Worm (Caenorhabditis elegans) whole organism, young adult: ENCODE measurements around the gene mat-3.

Experiments used
- B0019.2 ChIP-seq: fragments of 200-800 bp; sonication (Bioruptor generic); conservative IDR thresholded peaks from 2 replicates; pipeline ENCODE4 v1.3.6; 2022; ENCODE audit warnings: missing genetic modification reagents, missing genetic modification characterization, missing compliant biosample characterization
- C17E4.6 ChIP-seq: fragments of 200-800 bp; sonication (Bioruptor generic); IDR thresholded peaks from 2 replicates; pipeline ENCODE4 v1.3.6; 2022; ENCODE audit warnings: missing genetic modification reagents, missing genetic modification characterization, missing compliant biosample characterization
- D2030.7 ChIP-seq: fragments of 200-800 bp; sonication (Bioruptor generic); IDR thresholded peaks from 2 replicates; pipeline ENCODE4 v1.3.6; 2022; ENCODE audit warnings: missing genetic modification reagents, missing genetic modification characterization, missing compliant biosample characterization
- F39B2.1 ChIP-seq: fragments of 200-800 bp; sonication (Bioruptor generic); IDR thresholded peaks from 2 replicates; pipeline ENCODE4 v1.3.6; 2022; ENCODE audit warnings: missing genetic modification reagents, missing genetic modification characterization, missing compliant biosample characterization
- F49E8.2 ChIP-seq: sonication (generic microtip); optimal IDR thresholded peaks from 3 replicates; lab custom pipeline; 2017; ENCODE audit warnings: missing genetic modification characterization, mild to moderate bottlenecking, missing compliant biosample characterization, antibody characterized with exemption, moderate library complexity; ENCODE audit not compliant: insufficient read depth
- F52B5.7 ChIP-seq: sonication (generic microtip); optimal IDR thresholded peaks from 2 replicates; lab custom pipeline; 2016; ENCODE audit warnings: mild to moderate bottlenecking, missing genetic modification characterization, missing compliant biosample characterization
- F55B11.4 ChIP-seq: sonication (generic microtip); optimal IDR thresholded peaks from 2 replicates; lab custom pipeline; 2016; ENCODE audit warnings: missing compliant biosample characterization, missing genetic modification characterization, borderline replicate concordance; ENCODE audit not compliant: insufficient read depth
- F57A8.1 ChIP-seq: fragments of 200-800 bp; sonication (Bioruptor generic); optimal IDR thresholded peaks from 2 replicates; lab custom pipeline; 2018; ENCODE audit warnings: mild to moderate bottlenecking, missing genetic modification characterization, moderate library complexity, missing compliant biosample characterization
- F57C9.4 ChIP-seq: sonication (generic microtip); optimal IDR thresholded peaks from 2 replicates; lab custom pipeline; 2017; ENCODE audit warnings: mild to moderate bottlenecking, missing genetic modification characterization, missing compliant biosample characterization
- Y67H2A.10 ChIP-seq: fragments of 200-800 bp; sonication (Bioruptor generic); conservative IDR thresholded peaks from 2 replicates; pipeline ENCODE4 v1.3.6; 2022; ENCODE audit warnings: missing genetic modification reagents, missing genetic modification characterization, missing compliant biosample characterization
- atf-7 ChIP-seq: sonication (generic microtip); optimal IDR thresholded peaks from 2 replicates; lab custom pipeline; 2017; ENCODE audit warnings: mild to moderate bottlenecking, missing genetic modification characterization, missing compliant biosample characterization
- athp-1 ChIP-seq: sonication (generic microtip); optimal IDR thresholded peaks from 2 replicates; lab custom pipeline; 2017; ENCODE audit warnings: mild to moderate bottlenecking, missing genetic modification characterization, missing compliant biosample characterization
- attf-3 ChIP-seq: fragments of 200-800 bp; sonication (Bioruptor generic); conservative IDR thresholded peaks from 2 replicates; pipeline ENCODE4 v1.3.6; 2022; ENCODE audit warnings: missing genetic modification reagents, missing genetic modification characterization, missing compliant biosample characterization
- ccch-3 ChIP-seq: fragments of 200-800 bp; sonication (Bioruptor generic); optimal IDR thresholded peaks from 2 replicates; lab custom pipeline; 2018; ENCODE audit warnings: mild to moderate bottlenecking, missing genetic modification characterization, missing compliant biosample characterization
- cebp-2 ChIP-seq: fragments of 200-800 bp; sonication (Bioruptor generic); IDR thresholded peaks from 2 replicates; pipeline ENCODE4 v1.3.6; 2022; ENCODE audit warnings: missing genetic modification characterization, missing compliant biosample characterization
- ceh-27 ChIP-seq: fragments of 200-800 bp; sonication (Bioruptor generic); optimal IDR thresholded peaks from 2 replicates; lab custom pipeline; 2018; ENCODE audit warnings: mild to moderate bottlenecking, missing genetic modification characterization, moderate library complexity, missing compliant biosample characterization
- ceh-40 ChIP-seq: fragments of 200-800 bp; sonication (Bioruptor generic); IDR thresholded peaks from 2 replicates; pipeline ENCODE4 v1.3.6; 2022; ENCODE audit warnings: missing genetic modification characterization, missing compliant biosample characterization
- ceh-58 ChIP-seq: fragments of 200-800 bp; sonication (Bioruptor generic); IDR thresholded peaks from 2 replicates; pipeline ENCODE4 v1.3.6; 2022; ENCODE audit warnings: missing genetic modification characterization, missing compliant biosample characterization
- chd-7 ChIP-seq: sonication (generic microtip); optimal IDR thresholded peaks from 2 replicates; lab custom pipeline; 2016; ENCODE audit warnings: mild to moderate bottlenecking, missing genetic modification characterization, moderate library complexity, missing compliant biosample characterization
- dox-1 ChIP-seq: fragments of 200-800 bp; sonication (Bioruptor generic); IDR thresholded peaks from 2 replicates; pipeline ENCODE4 v1.3.6; 2022; ENCODE audit warnings: missing genetic modification reagents, missing genetic modification characterization, missing compliant biosample characterization
- egl-18 ChIP-seq: fragments of 200-800 bp; sonication (Bioruptor generic); IDR thresholded peaks from 2 replicates; pipeline ENCODE4 v1.3.6; 2022; ENCODE audit warnings: missing genetic modification reagents, missing genetic modification characterization, missing compliant biosample characterization
- egrh-3 ChIP-seq: fragments of 200-800 bp; sonication (Bioruptor generic); IDR thresholded peaks from 2 replicates; pipeline ENCODE4 v1.3.6; 2022; ENCODE audit warnings: missing genetic modification reagents, missing genetic modification characterization, missing compliant biosample characterization
- gei-17 ChIP-seq: fragments of 200-800 bp; sonication (Bioruptor generic); optimal IDR thresholded peaks from 2 replicates; lab custom pipeline; 2018; ENCODE audit warnings: mild to moderate bottlenecking, missing genetic modification characterization, missing compliant biosample characterization
- him-1 ChIP-seq: sonication (generic microtip); optimal IDR thresholded peaks from 2 replicates; lab custom pipeline; 2016; ENCODE audit warnings: missing genotype, missing genetic modification reagents, missing genetic modification characterization, missing compliant biosample characterization
- hlh-12 ChIP-seq: sonication (generic microtip); optimal IDR thresholded peaks from 2 replicates; lab custom pipeline; 2016; ENCODE audit warnings: missing genetic modification characterization, missing compliant biosample characterization
- hlh-26 ChIP-seq: fragments of 200-800 bp; sonication (Bioruptor generic); conservative IDR thresholded peaks from 2 replicates; pipeline ENCODE4 v1.3.6; 2022; ENCODE audit warnings: missing genetic modification reagents, missing genetic modification characterization, missing compliant biosample characterization
- hmg-1.2 ChIP-seq: fragments of 200-800 bp; sonication (Bioruptor generic); IDR thresholded peaks from 2 replicates; pipeline ENCODE4 v1.3.6; 2022; ENCODE audit warnings: missing genetic modification reagents, missing genetic modification characterization, missing compliant biosample characterization
- hmg-20 ChIP-seq: fragments of 200-800 bp; sonication (Bioruptor generic); IDR thresholded peaks from 2 replicates; pipeline ENCODE4 v1.3.6; 2022; ENCODE audit warnings: missing genetic modification reagents, missing genetic modification characterization, missing compliant biosample characterization
- hsf-1 ChIP-seq: fragments of 200-800 bp; sonication (Bioruptor generic); IDR thresholded peaks from 2 replicates; pipeline ENCODE4 v1.3.6; 2022; ENCODE audit warnings: missing genetic modification reagents, missing genetic modification characterization, missing compliant biosample characterization
- lag-1 ChIP-seq: fragments of 200-800 bp; sonication (Bioruptor generic); IDR thresholded peaks from 2 replicates; pipeline ENCODE4 v1.3.6; 2022; ENCODE audit warnings: missing genetic modification reagents, missing genetic modification characterization, missing compliant biosample characterization
- lin-40 ChIP-seq: sonication (generic microtip); optimal IDR thresholded peaks from 2 replicates; lab custom pipeline; 2016; ENCODE audit warnings: missing genetic modification characterization, mild to moderate bottlenecking, missing compliant biosample characterization, missing genotype, missing genetic modification reagents
- lin-54 ChIP-seq: fragments of 200-800 bp; sonication (Bioruptor generic); optimal IDR thresholded peaks from 2 replicates; lab custom pipeline; 2018; ENCODE audit warnings: mild to moderate bottlenecking, missing genetic modification characterization, missing compliant biosample characterization
- lir-1 ChIP-seq: fragments of 200-800 bp; sonication (Bioruptor generic); conservative IDR thresholded peaks from 2 replicates; pipeline ENCODE4 v1.3.6; 2022; ENCODE audit warnings: missing genetic modification reagents, missing genetic modification characterization, missing compliant biosample characterization
- lsl-1 ChIP-seq: fragments of 200-800 bp; sonication (Bioruptor generic); optimal IDR thresholded peaks from 2 replicates; lab custom pipeline; 2018; ENCODE audit warnings: mild to moderate bottlenecking, missing genetic modification characterization, moderate library complexity, missing compliant biosample characterization
- mes-4 ChIP-seq: sonication (generic microtip); optimal IDR thresholded peaks from 2 replicates; lab custom pipeline; 2016; ENCODE audit warnings: missing genotype, missing genetic modification characterization, missing compliant biosample characterization
- nhr-120 ChIP-seq: fragments of 200-800 bp; sonication (Bioruptor generic); IDR thresholded peaks from 2 replicates; pipeline ENCODE4 v1.3.6; 2022; ENCODE audit warnings: missing genetic modification characterization, missing compliant biosample characterization
- nhr-27 ChIP-seq: fragments of 200-800 bp; sonication (Bioruptor generic); optimal IDR thresholded peaks from 2 replicates; lab custom pipeline; 2018; ENCODE audit warnings: mild to moderate bottlenecking, missing genetic modification characterization, moderate library complexity, missing compliant biosample characterization
- nhr-80 ChIP-seq: sonication (generic microtip); optimal IDR thresholded peaks from 2 replicates; lab custom pipeline; 2016; ENCODE audit warnings: missing genetic modification characterization, missing compliant biosample characterization
- pbrm-1 ChIP-seq: fragments of 200-800 bp; sonication (Bioruptor generic); IDR thresholded peaks from 2 replicates; pipeline ENCODE4 v1.3.6; 2022; ENCODE audit warnings: missing genetic modification reagents, missing genetic modification characterization, missing compliant biosample characterization
- pha-4 ChIP-seq: fragments of 150-350 bp; sonication (generic microtip); optimal IDR thresholded peaks from 2 replicates; lab custom pipeline; 2014; ENCODE audit warnings: missing biosample characterization, missing genetic modification reagents, missing genetic modification characterization
- rec-8 ChIP-seq, 2 experiments: sonication (generic microtip); optimal IDR thresholded peaks; 2 replicates each; lab custom pipeline; 2016; ENCODE audit warnings: mild to moderate bottlenecking in 2 of 2, missing genetic modification characterization in 2 of 2, missing genetic modification reagents in 2 of 2, missing genotype in 2 of 2, missing biosample characterization in 1 of 2, missing compliant biosample characterization in 1 of 2, moderate library complexity in 1 of 2
- snpc-1.1 ChIP-seq: sonication (generic microtip); optimal IDR thresholded peaks from 2 replicates; lab custom pipeline; 2017; ENCODE audit warnings: missing genetic modification characterization, mild to moderate bottlenecking, missing compliant biosample characterization, antibody characterized with exemption, moderate library complexity, missing genotype, missing genetic modification reagents; ENCODE audit not compliant: insufficient read depth
- sptf-2 ChIP-seq: fragments of 200-800 bp; sonication (Bioruptor generic); optimal IDR thresholded peaks from 2 replicates; lab custom pipeline; 2018; ENCODE audit warnings: mild to moderate bottlenecking, missing genetic modification characterization, missing compliant biosample characterization
- unc-62 ChIP-seq: fragments of 150-350 bp; optimal IDR thresholded peaks from 2 replicates; lab custom pipeline; 2014; ENCODE audit warnings: missing biosample characterization, missing genetic modification reagents, missing genetic modification characterization
- xnd-1 ChIP-seq: sonication (generic microtip); optimal IDR thresholded peaks from 2 replicates; lab custom pipeline; 2016; ENCODE audit warnings: missing genotype, missing genetic modification reagents, missing genetic modification characterization, missing compliant biosample characterization
- zfh-2 ChIP-seq: fragments of 200-800 bp; sonication (Bioruptor generic); conservative IDR thresholded peaks from 2 replicates; pipeline ENCODE4 v1.3.6; 2022; ENCODE audit warnings: missing genetic modification reagents, missing genetic modification characterization, missing compliant biosample characterization
- zim-3 ChIP-seq: sonication (generic microtip); optimal IDR thresholded peaks from 2 replicates; lab custom pipeline; 2017; ENCODE audit warnings: mild to moderate bottlenecking, missing genetic modification characterization, moderate library complexity, missing compliant biosample characterization
- ztf-22 ChIP-seq: fragments of 200-800 bp; sonication (Bioruptor generic); optimal IDR thresholded peaks from 2 replicates; lab custom pipeline; 2018; ENCODE audit warnings: mild to moderate bottlenecking, missing genetic modification characterization, moderate library complexity, missing compliant biosample characterization
- ztf-3 ChIP-seq: fragments of 200-800 bp; sonication (Bioruptor generic); optimal IDR thresholded peaks from 2 replicates; lab custom pipeline; 2018; ENCODE audit warnings: mild to moderate bottlenecking, missing genetic modification characterization, missing compliant biosample characterization

The mat-3 gene

ce11 chrIII:432988-433387 is 42.3 kb upstream of the mat-3 start (continued):
- no peak for TF ChIP-seq ccch-3 (GFP tag; lab: Kevin White, UChicago)
- peak; percentile 61; the same call in 1 of the 2 replicates for TF ChIP-seq pbrm-1 (GFP tag; lab: Robert Waterston, UW)
- TF ChIP-seq hlh-26 (GFP tag; lab: Robert Waterston, UW), result no peak
- no peak for TF ChIP-seq him-1 (tag; lab: Kevin White, UChicago)
- no peak for TF ChIP-seq sptf-2 (GFP tag; lab: Kevin White, UChicago)
- TF ChIP-seq rec-8 (tag; optimal IDR thresholded peaks at IDR 0.05; lab: Kevin White, UChicago), result no peak
- TF ChIP-seq F57A8.1 (GFP tag; lab: Kevin White, UChicago), result no peak
- TF ChIP-seq F55B11.4 (tag; lab: Kevin White, UChicago), result no peak
- TF ChIP-seq mes-4 (tag; lab: Kevin White, UChicago), result no peak
- TF ChIP-seq zfh-2 (GFP tag; lab: Robert Waterston, UW), result peak; percentile 97
- peak; percentile 89 for TF ChIP-seq egrh-3 (GFP tag; lab: Robert Waterston, UW)
- no peak for TF ChIP-seq B0019.2 (GFP tag; lab: Robert Waterston, UW)
- no peak for TF ChIP-seq hlh-12
- no peak for TF ChIP-seq nhr-120 (GFP tag; lab: Robert Waterston, UW)
- no peak for TF ChIP-seq F39B2.1 (GFP tag; lab: Robert Waterston, UW)
- TF ChIP-seq F57C9.4 (tag; lab: Kevin White, UChicago), result no peak
- TF ChIP-seq dox-1, result peak; percentile 79
- no peak for TF ChIP-seq Y67H2A.10
- peak; percentile 30 for TF ChIP-seq lin-54 (GFP tag; lab: Kevin White, UChicago)
- TF ChIP-seq ceh-40, result no peak
- TF ChIP-seq lin-40 (tag; lab: Kevin White, UChicago), result peak; percentile 54
- no peak for TF ChIP-seq egl-18 (GFP tag; lab: Robert Waterston, UW)
- TF ChIP-seq nhr-27, result no peak
- no peak for TF ChIP-seq F52B5.7 (tag; lab: Kevin White, UChicago)
- no peak for TF ChIP-seq lir-1 (GFP tag; lab: Robert Waterston, UW)
- no peak for TF ChIP-seq lsl-1 (GFP tag; lab: Kevin White, UChicago)
- peak; percentile 20 for TF ChIP-seq ztf-22 (GFP tag; lab: Kevin White, UChicago)
- no peak for TF ChIP-seq pha-4 (tag; lab: Kevin White, UChicago)
- no peak for TF ChIP-seq unc-62
- no peak for TF ChIP-seq hsf-1 (GFP tag; lab: Robert Waterston, UW)
- TF ChIP-seq ceh-58 (GFP tag; lab: Robert Waterston, UW), result no peak
- 0 out of 2 replicates have a peak, but pooled peaks have one; percentile 41 for TF ChIP-seq hmg-20 (GFP tag; lab: Robert Waterston, UW)
- no peak for TF ChIP-seq ztf-3 (GFP tag; lab: Kevin White, UChicago)
- no peak for TF ChIP-seq chd-7 (tag; lab: Kevin White, UChicago)
- no peak for TF ChIP-seq F49E8.2 (tag; lab: Kevin White, UChicago)
- TF ChIP-seq lag-1 (GFP tag; lab: Robert Waterston, UW), result no peak
- no peak for TF ChIP-seq attf-3
- peak; percentile 53 for TF ChIP-seq ceh-27 (GFP tag; lab: Kevin White, UChicago)
- TF ChIP-seq hmg-1.2 (GFP tag; lab: Robert Waterston, UW), result peak; percentile 96
- TF ChIP-seq D2030.7 (GFP tag; lab: Robert Waterston, UW), result no peak
- TF ChIP-seq athp-1 (tag; lab: Kevin White, UChicago), result no peak
- no peak for TF ChIP-seq atf-7 (tag; lab: Kevin White, UChicago)
- no peak for TF ChIP-seq xnd-1 (tag; lab: Kevin White, UChicago)
- peak; percentile 40 for TF ChIP-seq nhr-80 (tag; lab: Kevin White, UChicago)
- no peak for TF ChIP-seq cebp-2
- TF ChIP-seq snpc-1.1 (tag; lab: Kevin White, UChicago), result no peak
- no peak for TF ChIP-seq C17E4.6
- TF ChIP-seq zim-3 (tag; lab: Kevin White, UChicago), result no peak
- peak; percentile 42 for TF ChIP-seq gei-17 (GFP tag; lab: Kevin White, UChicago)
